Worm (Caenorhabditis elegans): ENCODE measurements around the gene exos-9.

DNA sequence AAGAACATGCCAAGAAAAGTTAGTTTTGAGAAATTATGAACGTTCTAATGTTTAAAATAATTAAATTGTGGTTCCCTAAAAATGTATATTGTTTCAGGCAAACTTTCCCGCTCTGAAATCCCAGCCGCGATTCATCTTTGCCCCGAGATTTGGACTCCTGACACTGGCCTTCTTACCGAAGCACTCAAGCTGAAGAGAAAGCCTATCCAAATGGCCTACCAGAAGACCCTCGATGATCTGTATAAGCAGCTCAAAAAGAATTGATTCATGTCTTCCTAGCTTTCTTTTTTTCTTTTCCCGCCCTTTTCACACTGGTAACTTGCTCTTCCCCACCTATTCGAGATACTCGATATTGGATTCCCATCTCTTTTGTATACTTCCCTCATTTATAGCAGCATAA, 27.8 kb downstream of the exos-9 start:
- TF ChIP-seq cey-2 (tag; optimal IDR thresholded peaks at IDR 0.05; ENCODE audit: borderline replicate concordance, insufficient read depth) (no peak), spr-1 (tag; optimal IDR thresholded peaks at IDR 0.05) (no peak), Y5F2A.4 (GFP tag; optimal IDR thresholded peaks at IDR 0.05) (no peak), skn-1 (tag; optimal IDR thresholded peaks at IDR 0.05) (no peak), ceh-20 (GFP tag; IDR thresholded peaks at IDR 0.05) (no peak), daf-12 (tag; optimal IDR thresholded peaks at IDR 0.05) (no peak), nhr-25 (tag; optimal IDR thresholded peaks at IDR 0.05; ENCODE audit: borderline replicate concordance, insufficient read depth) (no peak), Y75B8A.6 (GFP tag; IDR thresholded peaks at IDR 0.05) (no peak), pha-4 (GFP tag; IDR thresholded peaks at IDR 0.05) (no peak), pha-4 (tag; optimal IDR thresholded peaks at IDR 0.05) (no peak), fos-1 (tag; optimal IDR thresholded peaks at IDR 0.05) (no peak), nhr-28 (tag; optimal IDR thresholded peaks at IDR 0.05) (no peak), Y48G9A.11 (GFP tag; IDR thresholded peaks at IDR 0.05) (no peak), unc-130 (GFP tag; optimal IDR thresholded peaks at IDR 0.05) (no peak), nhr-11 (tag; optimal IDR thresholded peaks at IDR 0.05) (no peak)

Measured in whole organism, L4 larva.